Fruit fly (Drosophila melanogaster) whole organism, embryonic: ENCODE measurements around the gene GstZ1.

Experiments used
- BtbVII ChIP-seq: fragments of 200-800 bp; sonication (Bioruptor generic); optimal IDR thresholded peaks from 3 replicates; lab custom pipeline; 2017; ENCODE audit warnings: missing biosample characterization, mild to moderate bottlenecking, missing genetic modification characterization
- Bteb2 ChIP-seq: fragments of 200-800 bp; sonication (Bioruptor generic); optimal IDR thresholded peaks from 2 replicates; lab custom pipeline; 2016; ENCODE audit warnings: missing biosample characterization, missing genetic modification characterization
- CG1024 ChIP-seq: fragments of 200-800 bp; sonication (Bioruptor generic); IDR thresholded peaks from 2 replicates; pipeline ENCODE4 v1.3.6; 2022; ENCODE audit warnings: missing biosample characterization, missing genetic modification characterization
- CG1233 ChIP-seq: fragments of 200-800 bp; sonication (Bioruptor generic); optimal IDR thresholded peaks from 4 replicates; lab custom pipeline; 2018; ENCODE audit warnings: missing biosample characterization, mild to moderate bottlenecking, missing genetic modification characterization
- CG12391 ChIP-seq: fragments of 200-800 bp; sonication (Bioruptor generic); optimal IDR thresholded peaks from 3 replicates; lab custom pipeline; 2018; ENCODE audit warnings: missing biosample characterization, mild to moderate bottlenecking, missing genetic modification characterization, moderate library complexity
- CG12769 ChIP-seq: fragments of 200-800 bp; sonication (Bioruptor generic); optimal IDR thresholded peaks from 2 replicates; lab custom pipeline; 2019; ENCODE audit warnings: missing biosample characterization, mild to moderate bottlenecking, missing genetic modification characterization, moderate library complexity
- CG14441 ChIP-seq: fragments of 200-800 bp; sonication (Bioruptor generic); IDR thresholded peaks from 2 replicates; pipeline ENCODE4 v1.3.6; 2022; ENCODE audit warnings: missing biosample characterization, missing genetic modification characterization
- CG15269 ChIP-seq: fragments of 200-800 bp; sonication (Bioruptor generic); optimal IDR thresholded peaks from 2 replicates; lab custom pipeline; 2018; ENCODE audit warnings: missing biosample characterization, mild to moderate bottlenecking, missing genetic modification characterization, moderate library complexity
- CG1603 ChIP-seq: fragments of 200-800 bp; sonication (Bioruptor generic); optimal IDR thresholded peaks from 2 replicates; lab custom pipeline; 2019; ENCODE audit warnings: missing biosample characterization, mild to moderate bottlenecking, missing genetic modification characterization, moderate library complexity
- CG17385 ChIP-seq: fragments of 200-800 bp; sonication (Bioruptor generic); optimal IDR thresholded peaks from 3 replicates; lab custom pipeline; 2018; ENCODE audit warnings: missing biosample characterization, mild to moderate bottlenecking, missing genetic modification characterization
- CG17829 ChIP-seq: fragments of 200-800 bp; optimal IDR thresholded peaks from 2 replicates; lab custom pipeline; 2019; ENCODE audit warnings: missing biosample characterization, mild to moderate bottlenecking, missing genetic modification characterization, moderate library complexity
- CG17912 ChIP-seq: fragments of 200-800 bp; sonication (Bioruptor generic); optimal IDR thresholded peaks from 2 replicates; lab custom pipeline; 2018; ENCODE audit warnings: missing biosample characterization, mild to moderate bottlenecking, missing genetic modification characterization
- CG18262 ChIP-seq: fragments of 200-800 bp; optimal IDR thresholded peaks from 3 replicates; lab custom pipeline; 2019; ENCODE audit warnings: missing biosample characterization, mild to moderate bottlenecking, missing genetic modification characterization, moderate library complexity
- CG18619 ChIP-seq: fragments of 200-800 bp; sonication (Bioruptor generic); optimal IDR thresholded peaks from 3 replicates; lab custom pipeline; 2017; ENCODE audit warnings: missing biosample characterization, mild to moderate bottlenecking, missing genetic modification characterization
- CG32532 ChIP-seq: fragments of 200-800 bp; sonication (Bioruptor generic); IDR thresholded peaks from 2 replicates; pipeline ENCODE4 v1.3.6; 2022; ENCODE audit warnings: missing biosample characterization, missing genetic modification characterization
- CG3281 ChIP-seq: fragments of 200-800 bp; sonication (Bioruptor generic); optimal IDR thresholded peaks from 3 replicates; lab custom pipeline; 2017; ENCODE audit warnings: missing biosample characterization, mild to moderate bottlenecking, missing genetic modification characterization
- CG33557 ChIP-seq: fragments of 200-800 bp; sonication (Bioruptor generic); optimal IDR thresholded peaks from 2 replicates; lab custom pipeline; 2019; ENCODE audit warnings: missing biosample characterization, mild to moderate bottlenecking, missing genetic modification characterization, moderate library complexity
- CG3838 ChIP-seq: fragments of 200-800 bp; sonication (Bioruptor generic); optimal IDR thresholded peaks from 3 replicates; lab custom pipeline; 2016; ENCODE audit warnings: missing biosample characterization, missing genetic modification characterization
- CG4707 ChIP-seq: fragments of 200-800 bp; sonication (Bioruptor generic); optimal IDR thresholded peaks from 2 replicates; lab custom pipeline; 2018; ENCODE audit warnings: missing biosample characterization, mild to moderate bottlenecking, missing genetic modification characterization, moderate library complexity
- CG6689 ChIP-seq: fragments of 200-800 bp; sonication (Bioruptor generic); IDR thresholded peaks from 2 replicates; pipeline ENCODE4 v1.3.6; 2022; ENCODE audit warnings: missing biosample characterization, missing genetic modification characterization
- CG8281 ChIP-seq: fragments of 200-800 bp; sonication (Bioruptor generic); optimal IDR thresholded peaks from 2 replicates; lab custom pipeline; 2018; ENCODE audit warnings: missing biosample characterization, mild to moderate bottlenecking, missing genetic modification characterization, moderate library complexity
- Drgx ChIP-seq: fragments of 200-800 bp; sonication (Bioruptor generic); IDR thresholded peaks from 2 replicates; pipeline ENCODE4 v1.3.6; 2022; ENCODE audit warnings: missing biosample characterization, missing genetic modification characterization
- E2f2 ChIP-seq: fragments of 200-800 bp; sonication (Bioruptor generic); IDR thresholded peaks from 2 replicates; pipeline ENCODE4 v1.3.6; 2022; ENCODE audit warnings: missing biosample characterization, missing genetic modification characterization
- Fer1 ChIP-seq: fragments of 200-800 bp; sonication (Bioruptor generic); optimal IDR thresholded peaks from 2 replicates; lab custom pipeline; 2017; ENCODE audit warnings: missing biosample characterization, mild to moderate bottlenecking, missing genetic modification characterization
- Hmr ChIP-seq: fragments of 200-800 bp; sonication (Bioruptor generic); optimal IDR thresholded peaks from 3 replicates; lab custom pipeline; 2017; ENCODE audit warnings: mild to moderate bottlenecking, missing biosample characterization, missing genetic modification reagents, missing genetic modification characterization
- Hr51 ChIP-seq, 2 experiments: fragments of 200-800 bp; sonication (Bioruptor generic); optimal IDR thresholded peaks; 2 replicates in 1 of 2; 3 replicates in 1 of 2; lab custom pipeline; 2016 to 2018; ENCODE audit warnings: missing biosample characterization in 2 of 2, missing genetic modification characterization in 2 of 2, mild to moderate bottlenecking in 1 of 2, moderate library complexity in 1 of 2
- Hsf ChIP-seq: fragments of 200-800 bp; sonication (Bioruptor generic); optimal IDR thresholded peaks from 3 replicates; lab custom pipeline; 2016; ENCODE audit warnings: missing biosample characterization, missing genetic modification characterization
- MBD-R2 ChIP-seq: fragments of 200-800 bp; sonication (Bioruptor generic); IDR thresholded peaks from 2 replicates; pipeline ENCODE4 v1.3.6; 2022; ENCODE audit warnings: missing biosample characterization, missing genetic modification characterization
- Mrtf ChIP-seq: fragments of 200-800 bp; sonication (Bioruptor generic); IDR thresholded peaks from 3 replicates; pipeline ENCODE4 v1.3.6; 2022; ENCODE audit warnings: missing biosample characterization, missing genetic modification characterization
- Nf-YA ChIP-seq: fragments of 200-800 bp; sonication (Bioruptor generic); IDR thresholded peaks from 2 replicates; pipeline ENCODE4 v1.3.6; 2022; ENCODE audit warnings: missing biosample characterization, missing genetic modification characterization
- Oli ChIP-seq: fragments of 200-800 bp; sonication (Bioruptor generic); optimal IDR thresholded peaks from 2 replicates; lab custom pipeline; 2018; ENCODE audit warnings: missing biosample characterization, mild to moderate bottlenecking, missing genetic modification characterization, moderate library complexity
- Ptx1 ChIP-seq: fragments of 200-800 bp; sonication (Bioruptor generic); IDR thresholded peaks from 2 replicates; pipeline ENCODE4 v1.3.6; 2022; ENCODE audit warnings: missing biosample characterization, missing genetic modification characterization
- Rfx ChIP-seq: fragments of 200-800 bp; sonication (Bioruptor generic); IDR thresholded peaks from 2 replicates; pipeline ENCODE4 v1.3.6; 2022; ENCODE audit warnings: missing biosample characterization, missing genetic modification characterization
- Xbp1 ChIP-seq: fragments of 200-800 bp; sonication (Bioruptor generic); optimal IDR thresholded peaks from 3 replicates; lab custom pipeline; 2016; ENCODE audit warnings: missing biosample characterization, mild to moderate bottlenecking, missing genetic modification characterization
- cwo ChIP-seq: fragments of 200-800 bp; sonication (Bioruptor generic); optimal IDR thresholded peaks from 3 replicates; lab custom pipeline; 2017; ENCODE audit warnings: missing biosample characterization, missing genetic modification characterization, mild to moderate bottlenecking, moderate library complexity, missing genetic modification reagents
- dm ChIP-seq: fragments of 200-800 bp; sonication (Bioruptor generic); optimal IDR thresholded peaks from 3 replicates; lab custom pipeline; 2016; ENCODE audit warnings: missing biosample characterization, missing genetic modification characterization
- gem ChIP-seq: fragments of 200-800 bp; sonication (Bioruptor generic); optimal IDR thresholded peaks from 2 replicates; lab custom pipeline; 2019; ENCODE audit warnings: missing biosample characterization, mild to moderate bottlenecking, missing genetic modification characterization, moderate library complexity
- gt ChIP-seq: fragments of 200-800 bp; sonication (Bioruptor generic); IDR thresholded peaks from 2 replicates; pipeline ENCODE4 v1.3.6; 2022; ENCODE audit warnings: missing biosample characterization, missing genetic modification characterization
- lmd ChIP-seq: fragments of 200-800 bp; sonication (Bioruptor generic); IDR thresholded peaks from 2 replicates; pipeline ENCODE4 v1.3.6; 2022; ENCODE audit warnings: missing biosample characterization, missing genetic modification characterization
- odd ChIP-seq: fragments of 200-800 bp; sonication (Bioruptor generic); optimal IDR thresholded peaks from 2 replicates; lab custom pipeline; 2017; ENCODE audit warnings: missing biosample characterization, mild to moderate bottlenecking, missing genetic modification characterization
- pho ChIP-seq: fragments of 200-800 bp; sonication (Bioruptor generic); optimal IDR thresholded peaks from 2 replicates; lab custom pipeline; 2016; ENCODE audit warnings: missing biosample characterization, missing genetic modification characterization
- prd ChIP-seq, 3 experiments: fragments of >200 bp in 2 of 3; fragments of 200-800 bp in 1 of 3; sonication (Bioruptor generic) in 1 of 3; optimal IDR thresholded peaks in 2 of 3; IDR thresholded peaks in 1 of 3; 2 replicates in 2 of 3; 3 replicates in 1 of 3; pipeline versions ENCODE4 v1.3.6 to Lab custom; 2017 to 2022; ENCODE audit warnings: missing biosample characterization in 1 of 3, missing genetic modification characterization in 1 of 3
- row ChIP-seq: fragments of 200-800 bp; sonication (Bioruptor generic); IDR thresholded peaks from 3 replicates; pipeline ENCODE4 v1.3.6; 2022; ENCODE audit warnings: missing biosample characterization, missing genetic modification characterization
- salm ChIP-seq: fragments of 200-800 bp; sonication (Bioruptor generic); optimal IDR thresholded peaks from 2 replicates; lab custom pipeline; 2018; ENCODE audit warnings: missing biosample characterization, mild to moderate bottlenecking, missing genetic modification characterization
- scrt ChIP-seq: fragments of 200-800 bp; sonication (Bioruptor generic); optimal IDR thresholded peaks from 2 replicates; lab custom pipeline; 2018; ENCODE audit warnings: missing biosample characterization, mild to moderate bottlenecking, missing genetic modification characterization, moderate library complexity
- sens-2 ChIP-seq: fragments of 200-800 bp; sonication (Bioruptor generic); IDR thresholded peaks from 2 replicates; pipeline ENCODE4 v1.3.6; 2022; ENCODE audit warnings: missing biosample characterization, missing genetic modification characterization
- stc ChIP-seq: fragments of 200-800 bp; sonication (Bioruptor generic); IDR thresholded peaks from 2 replicates; pipeline ENCODE4 v1.3.6; 2022; ENCODE audit warnings: missing biosample characterization, missing genetic modification characterization

Gene GstZ1

DNA sequence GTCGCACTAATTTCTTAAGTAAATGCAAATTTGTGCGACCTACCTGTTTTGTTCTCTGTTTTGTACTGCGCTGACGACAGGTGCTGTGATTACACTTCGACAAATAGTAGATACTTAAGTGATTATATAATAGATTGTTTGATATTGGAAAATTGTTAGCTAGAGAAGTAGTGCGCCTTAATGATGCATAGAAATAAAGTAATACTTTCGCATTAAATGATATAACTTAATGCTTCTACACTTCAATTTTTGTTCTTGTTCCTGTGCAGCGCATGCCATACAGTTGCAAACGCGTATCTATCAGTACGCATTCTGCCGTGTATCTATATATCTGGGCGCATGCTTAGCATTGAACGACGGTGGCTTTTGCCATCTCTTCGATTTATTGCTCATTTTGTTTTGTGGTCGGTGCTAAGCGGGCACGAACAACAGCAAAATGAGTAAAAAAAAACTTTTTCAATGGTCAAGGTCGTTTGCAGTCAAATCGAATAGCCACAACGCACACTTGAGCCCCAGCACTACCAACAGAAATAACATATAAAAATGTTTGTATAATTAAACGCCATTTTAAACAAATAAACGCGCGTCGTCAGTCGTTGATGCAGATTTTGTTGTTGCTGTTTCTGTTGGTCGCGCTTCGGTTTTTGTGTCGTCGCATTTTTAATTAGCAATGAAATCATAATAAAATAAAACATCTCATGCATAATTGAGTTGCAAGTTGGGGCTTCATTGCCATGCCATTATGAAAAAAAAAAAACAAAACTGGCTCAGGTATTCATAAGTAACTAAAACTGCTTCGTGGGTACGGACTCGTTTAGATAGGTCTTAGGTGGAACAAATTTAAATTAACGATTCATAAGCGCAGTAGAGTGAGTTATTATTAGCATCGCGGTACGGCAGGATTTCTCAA, 25.7 kb downstream of the GstZ1 start:
- TF ChIP-seq gem (peak; percentile 57), sens-2 (GFP tag; lab: Robert Waterston, UW) (no peak), CG3838 (GFP tag; lab: Kevin White, UChicago) (peak; percentile 9), Drgx (GFP tag; lab: Robert Waterston, UW) (peak; percentile 53), Xbp1 (GFP tag; lab: Kevin White, UChicago) (peak; percentile 39), CG3281 (GFP tag; lab: Kevin White, UChicago) (peak; percentile 69), prd (optimal IDR thresholded peaks at IDR 0.05; lab: Kevin White, UChicago) (no peak), prd (GFP tag; IDR thresholded peaks at IDR 0.05; lab: Robert Waterston, UW) (peak; percentile 38; the same call in 1 of the 3 replicates), CG32532 (GFP tag; lab: Robert Waterston, UW) (peak; percentile 56; the same call in 1 of the 2 replicates), CG15269 (tag; lab: Kevin White, UChicago) (peak; percentile 66), stc (0 out of 2 replicates have a peak, but pooled peaks have one; percentile 37), Oli (tag; lab: Kevin White, UChicago) (peak; percentile 52), CG17385 (peak; percentile 40), Ptx1 (GFP tag; lab: Robert Waterston, UW) (peak; percentile 38; the same call in 1 of the 2 replicates), CG18262 (tag; lab: Kevin White, UChicago) (peak; percentile 15), dm (no peak), row (GFP tag; lab: Robert Waterston, UW) (peak; percentile 56; the same call in 2 of the 3 replicates), CG33557 (no peak), CG1603 (tag; lab: Kevin White, UChicago) (peak; percentile 24), Mrtf (GFP tag; lab: Robert Waterston, UW) (0 out of 3 replicates have a peak, but pooled peaks have one; percentile 31), E2f2 (GFP tag; lab: Robert Waterston, UW) (no peak), cwo (GFP tag; lab: Kevin White, UChicago) (peak; percentile 38), Hmr (GFP tag; lab: Kevin White, UChicago) (peak; percentile 63), CG4707 (no peak), gt (GFP tag; lab: Robert Waterston, UW) (no peak), Fer1 (GFP tag; lab: Kevin White, UChicago) (peak; percentile 60), Nf-YA (GFP tag; lab: Robert Waterston, UW) (no peak), Bteb2 (GFP tag; lab: Kevin White, UChicago) (peak; percentile 21), lmd (GFP tag; lab: Robert Waterston, UW) (peak; percentile 47; the same call in 1 of the 2 replicates), CG12391 (peak; percentile 33), CG14441 (GFP tag; lab: Robert Waterston, UW) (peak; percentile 42; the same call in 1 of the 2 replicates), CG1233 (GFP tag; lab: Kevin White, UChicago) (peak; percentile 5), CG8281 (tag; lab: Kevin White, UChicago) (no peak), Hr51 (GFP tag; optimal IDR thresholded peaks at IDR 0.05; lab: Kevin White, UChicago) (peak in 1 of 2 experiments; percentile 60), CG17912 (GFP tag; lab: Kevin White, UChicago) (no peak), scrt (GFP tag; lab: Kevin White, UChicago) (peak; percentile 32), Hsf (GFP tag; lab: Kevin White, UChicago) (peak; percentile 25), CG18619 (GFP tag; lab: Kevin White, UChicago) (peak; percentile 5), CG17829 (tag; lab: Kevin White, UChicago) (peak; percentile 30), odd (GFP tag; lab: Kevin White, UChicago) (peak; percentile 5), BtbVII (GFP tag; lab: Kevin White, UChicago) (peak; percentile 45), pho (GFP tag; lab: Kevin White, UChicago) (peak; percentile 12), salm (tag; lab: Kevin White, UChicago) (no peak), CG6689 (GFP tag; lab: Robert Waterston, UW) (0 out of 2 replicates have a peak, but pooled peaks have one; percentile 31), CG12769 (tag; lab: Kevin White, UChicago) (peak; percentile 79), MBD-R2 (GFP tag; lab: Robert Waterston, UW) (peak; percentile 9; the same call in 1 of the 2 replicates), CG1024 (GFP tag; lab: Robert Waterston, UW) (no peak), Rfx (GFP tag; lab: Robert Waterston, UW) (peak; percentile 74)
